Fruit fly (Drosophila melanogaster): ENCODE measurements around the gene CG6179.

The CG6179 gene

DNA sequence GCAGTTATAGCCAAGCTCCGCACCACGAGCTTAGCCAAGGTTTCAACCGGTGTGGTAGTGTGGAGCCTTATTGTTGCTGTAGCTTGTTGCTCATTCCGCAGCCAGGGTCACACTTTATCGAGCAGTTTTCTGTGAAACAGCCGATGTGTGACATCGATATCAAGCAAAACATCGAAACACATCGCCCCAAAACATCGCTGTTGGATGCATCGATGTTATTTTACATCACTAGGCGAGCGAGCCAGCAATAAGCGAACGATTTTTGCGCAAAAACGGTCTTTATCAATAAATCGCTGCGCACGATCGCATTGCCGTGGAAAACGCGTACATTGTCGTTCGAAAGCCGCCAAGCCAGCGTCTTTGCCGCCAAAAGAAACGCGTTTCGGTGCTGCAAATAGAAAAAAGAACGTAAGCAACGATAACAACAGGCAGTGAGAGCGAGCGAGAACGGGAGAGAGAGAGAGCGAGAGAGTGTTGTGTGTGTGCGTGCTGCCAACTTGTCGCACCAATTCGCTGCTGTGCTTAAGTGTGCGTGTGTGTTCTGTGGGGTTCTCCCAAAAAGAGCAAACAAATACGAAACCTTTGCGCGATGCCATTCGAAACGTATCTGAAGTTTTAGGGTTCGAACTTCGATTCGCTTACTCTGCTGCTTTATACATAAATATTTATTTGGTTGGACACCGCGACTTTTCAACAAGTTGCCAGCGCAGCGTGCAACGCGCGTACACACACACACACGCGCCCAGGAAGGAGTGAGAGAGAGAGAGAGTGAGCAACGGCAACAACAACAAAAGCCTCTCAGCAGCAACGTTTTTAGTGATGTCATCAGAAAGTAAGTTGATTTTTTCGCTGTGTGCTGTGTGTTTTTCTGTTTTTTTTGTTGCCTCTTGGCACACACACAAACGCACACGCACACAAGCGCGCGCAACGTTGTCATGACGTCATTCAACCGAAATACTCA, 8.8 kb upstream of the CG6179 start (continued):
- TF ChIP-seq dsx (GFP tag; optimal IDR thresholded peaks at IDR 0.05; ENCODE audit: poor library complexity, severe bottlenecking) (peak; percentile 77), salr (GFP tag; optimal IDR thresholded peaks at IDR 0.05) (peak; percentile 40 to 55), CG16779 (tag; optimal IDR thresholded peaks at IDR 0.05) (peak; percentile 91), CG7368 (GFP tag; optimal IDR thresholded peaks at IDR 0.05) (peak; percentile 75), Lpt (GFP tag; optimal IDR thresholded peaks at IDR 0.05) (peak; percentile 78), CG15336 (GFP tag; IDR thresholded peaks at IDR 0.05) (peak; percentile 84), CG3032 (tag; optimal IDR thresholded peaks at IDR 0.05) (peak; percentile 66), Ets96B (tag; optimal IDR thresholded peaks at IDR 0.05) (peak; percentile 64), Ets21C (GFP tag; optimal IDR thresholded peaks at IDR 0.05) (no peak), CG8632 (GFP tag; optimal IDR thresholded peaks at IDR 0.05) (peak; percentile 35), Sox15 (GFP tag; optimal IDR thresholded peaks at IDR 0.05) (no peak), CG6276 (GFP tag; optimal IDR thresholded peaks at IDR 0.05) (peak; percentile 93)

DNA sequence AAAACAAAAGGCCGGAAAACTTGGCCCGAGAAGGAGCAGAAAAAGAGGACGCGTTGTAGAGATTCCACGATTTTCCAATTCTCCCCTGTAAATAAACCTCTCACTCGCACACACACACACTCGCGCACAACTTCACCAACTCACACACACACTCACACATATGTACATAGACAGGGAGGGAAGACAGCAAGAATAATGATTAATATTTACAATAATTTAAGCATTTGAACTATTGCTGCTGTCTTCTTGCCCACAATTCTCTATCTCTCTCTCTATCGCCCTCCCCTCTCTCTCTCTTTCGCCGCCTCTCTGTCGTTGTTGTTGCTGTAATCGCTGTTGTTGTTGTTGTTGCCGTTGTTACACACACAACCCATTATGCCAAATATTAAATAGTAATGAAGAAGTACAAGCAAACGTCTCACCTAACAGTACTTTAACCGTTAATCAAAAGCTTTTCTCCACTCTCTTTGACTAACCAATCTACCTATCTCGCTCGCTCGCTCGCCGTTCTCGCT, 5.4 kb upstream of the CG6179 start:
- TF ChIP-seq fkh (GFP tag; optimal IDR thresholded peaks at IDR 0.05) (peak; percentile 84), CG7368 (GFP tag; optimal IDR thresholded peaks at IDR 0.05) (no peak), CG6854 (GFP tag; optimal IDR thresholded peaks at IDR 0.05) (no peak), pdm3 (GFP tag; optimal IDR thresholded peaks at IDR 0.05) (no peak), Blimp-1 (GFP tag; optimal IDR thresholded peaks at IDR 0.05) (no peak)

DNA sequence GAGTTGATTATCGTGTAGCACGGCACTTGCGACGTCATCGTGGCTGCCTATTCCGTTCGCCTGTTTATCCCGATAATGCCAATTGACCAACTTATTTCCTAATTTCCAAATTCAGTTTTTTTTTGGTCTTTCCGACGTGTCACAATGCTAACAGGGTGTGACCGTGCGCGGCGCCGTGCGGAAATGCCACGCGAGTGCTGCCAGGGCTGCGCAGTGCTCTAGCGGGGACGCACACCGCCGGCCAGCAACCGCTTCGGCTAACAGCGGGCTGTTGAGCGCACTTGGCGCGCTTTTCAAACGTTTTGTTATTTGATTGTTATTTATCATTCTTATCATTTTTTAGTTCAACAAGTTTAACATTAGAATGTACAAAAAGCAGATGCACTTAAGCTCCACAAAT, 5.2 kb downstream of the CG6179 start, which contains the start of gene betaCOP:
betaCOP (minus strand) TSS at position 187 of the 400 bp plus-strand sequence.
- TF ChIP-seq CG34406 (GFP tag; optimal IDR thresholded peaks at IDR 0.05): no peak
- TF ChIP-seq Hr38 (GFP tag; optimal IDR thresholded peaks at IDR 0.05): no peak
- no peak for TF ChIP-seq Met (GFP tag; optimal IDR thresholded peaks at IDR 0.05)
- TF ChIP-seq lz (GFP tag; optimal IDR thresholded peaks at IDR 0.05): no peak
- no peak for TF ChIP-seq Gug (GFP tag; IDR thresholded peaks at IDR 0.05)
- no peak for TF ChIP-seq salr (GFP tag; optimal IDR thresholded peaks at IDR 0.05)
- no peak for TF ChIP-seq CG6163 (GFP tag; IDR thresholded peaks at IDR 0.05)
- TF ChIP-seq spab (GFP tag; optimal IDR thresholded peaks at IDR 0.05): no peak
- TF ChIP-seq svp (GFP tag): no peak
- no peak for TF ChIP-seq Hr4 (GFP tag; optimal IDR thresholded peaks at IDR 0.05)
- no peak for TF ChIP-seq cyc (GFP tag; optimal IDR thresholded peaks at IDR 0.05)
- no peak for TF ChIP-seq CG32006 (GFP tag; optimal IDR thresholded peaks at IDR 0.05)
- TF ChIP-seq CG6854 (GFP tag; optimal IDR thresholded peaks at IDR 0.05): no peak

DNA sequence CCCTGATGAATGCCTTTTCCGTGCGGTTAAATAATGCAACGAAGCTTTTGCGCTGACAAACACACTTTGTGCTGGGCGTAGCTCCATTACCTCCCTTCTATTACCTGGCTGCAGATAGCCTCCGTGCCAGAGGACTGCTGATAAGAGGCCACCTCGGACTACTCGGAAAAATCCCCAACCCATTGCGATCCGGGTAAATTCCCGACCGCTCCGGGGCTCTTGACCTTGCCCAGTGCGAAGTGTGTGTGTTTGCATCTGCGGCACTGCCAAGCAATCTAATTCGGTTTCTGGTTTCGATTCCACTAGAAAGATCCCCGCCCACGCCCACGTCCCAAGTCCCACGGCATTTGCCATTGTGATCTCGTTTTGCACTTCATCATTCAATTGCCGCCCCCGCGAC, 5.9 kb downstream of the CG6179 start:
- TF ChIP-seq vri (GFP tag; optimal IDR thresholded peaks at IDR 0.05) (no peak), CG6276 (GFP tag; optimal IDR thresholded peaks at IDR 0.05) (no peak), svp (GFP tag) (peak; percentile 73)

DNA sequence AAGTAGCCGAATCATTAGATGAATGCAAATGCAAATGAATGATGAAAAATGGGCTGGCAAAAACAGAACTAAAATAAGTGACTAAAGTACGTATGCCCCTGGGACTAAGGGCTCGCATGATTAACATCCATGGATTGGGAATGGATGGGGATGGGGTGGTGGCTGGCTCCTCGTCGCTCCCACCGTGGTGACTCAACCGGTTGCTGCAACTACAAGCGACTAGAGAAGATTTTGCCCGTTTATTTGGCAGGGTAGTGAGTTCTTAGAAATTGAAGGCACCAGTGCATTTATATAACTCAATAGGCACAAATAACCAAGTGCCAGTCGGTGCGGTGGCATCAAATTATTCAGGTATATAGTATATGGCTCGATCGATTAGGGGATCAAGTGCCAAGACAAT, 6.9 kb downstream of the CG6179 start, which contains the start of gene Tsf1:
Tsf1 (plus strand) TSS at position 301 of the 400 bp plus-strand sequence.
- TF ChIP-seq CG11294 (GFP tag; IDR thresholded peaks at IDR 0.05) (no peak), Eip78C (GFP tag) (peak; percentile 57), CG6163 (GFP tag; IDR thresholded peaks at IDR 0.05) (no peak), CG6792 (GFP tag; optimal IDR thresholded peaks at IDR 0.05) (no peak)
